Worm (Caenorhabditis elegans) whole organism, L2 larva: Measurements from ENCODE around the gene tag-123.

Experiments
- C34F6.9 ChIP-seq: fragments of 150-350 bp; optimal IDR thresholded peaks from 2 replicates; lab custom pipeline; 2014; ENCODE audit warnings: missing biosample characterization, missing genetic modification characterization
- Y55F3AM.14 ChIP-seq: fragments of 200-800 bp; sonication (Bioruptor generic); optimal IDR thresholded peaks from 2 replicates; lab custom pipeline; 2018; ENCODE audit warnings: mild to moderate bottlenecking, missing genetic modification characterization, missing compliant biosample characterization
- alr-1 ChIP-seq: fragments of 150-350 bp; optimal IDR thresholded peaks from 2 replicates; lab custom pipeline; 2014; ENCODE audit warnings: missing biosample characterization, missing genetic modification characterization
- aly-2 ChIP-seq: fragments of 150-350 bp; optimal IDR thresholded peaks from 2 replicates; lab custom pipeline; 2014; ENCODE audit warnings: missing biosample characterization, missing genetic modification characterization
- ama-1 ChIP-seq: fragments of 150-350 bp; optimal IDR thresholded peaks from 2 replicates; lab custom pipeline; 2018; ENCODE audit warnings: inconsistent platforms
- blmp-1 ChIP-seq: sonication (generic microtip); optimal IDR thresholded peaks from 2 replicates; lab custom pipeline; 2017; ENCODE audit warnings: missing genetic modification characterization, mild to moderate bottlenecking, missing compliant biosample characterization, antibody characterized with exemption, moderate library complexity; ENCODE audit not compliant: insufficient read depth
- ceh-16 ChIP-seq: fragments of 150-350 bp; optimal IDR thresholded peaks from 2 replicates; lab custom pipeline; 2014; ENCODE audit warnings: missing biosample characterization, missing genetic modification characterization
- ceh-82 ChIP-seq: fragments of 150-350 bp; optimal IDR thresholded peaks from 2 replicates; lab custom pipeline; 2014; ENCODE audit warnings: missing biosample characterization, missing genetic modification characterization
- crh-2 ChIP-seq: sonication (generic microtip); optimal IDR thresholded peaks from 2 replicates; lab custom pipeline; 2017; ENCODE audit warnings: missing biosample characterization, missing genetic modification characterization
- dmd-4 ChIP-seq: sonication (generic microtip); optimal IDR thresholded peaks from 2 replicates; lab custom pipeline; 2017; ENCODE audit warnings: missing biosample characterization, missing genetic modification characterization
- egl-27 ChIP-seq: sonication (generic microtip); optimal IDR thresholded peaks from 3 replicates; lab custom pipeline; 2017; ENCODE audit warnings: missing biosample characterization, missing genetic modification reagents, missing genetic modification characterization
- elt-1 ChIP-seq: fragments of 150-350 bp; optimal IDR thresholded peaks from 2 replicates; lab custom pipeline; 2014; ENCODE audit warnings: missing biosample characterization, missing genetic modification characterization
- elt-3 ChIP-seq: sonication (generic microtip); optimal IDR thresholded peaks from 2 replicates; lab custom pipeline; 2017; ENCODE audit warnings: missing biosample characterization, missing genetic modification characterization
- fos-1 ChIP-seq: fragments of 150-350 bp; optimal IDR thresholded peaks from 2 replicates; lab custom pipeline; 2014; ENCODE audit warnings: missing biosample characterization, missing genetic modification characterization
- lin-13 ChIP-seq: fragments of 150-350 bp; optimal IDR thresholded peaks from 2 replicates; lab custom pipeline; 2014; ENCODE audit warnings: missing biosample characterization, missing genetic modification reagents, missing genetic modification characterization
- lsy-2 ChIP-seq, 2 experiments: fragments of 150-350 bp in 1 of 2; sonication (generic microtip) in 1 of 2; optimal IDR thresholded peaks; 2 replicates each; lab custom pipeline; 2014 to 2017; ENCODE audit warnings: missing biosample characterization in 2 of 2, missing genetic modification characterization in 2 of 2
- mab-5 ChIP-seq: fragments of 150-350 bp; optimal IDR thresholded peaks from 2 replicates; lab custom pipeline; 2014; ENCODE audit warnings: missing biosample characterization, missing genetic modification characterization
- mbf-1 ChIP-seq: sonication (generic microtip); optimal IDR thresholded peaks from 2 replicates; lab custom pipeline; 2017; ENCODE audit warnings: missing biosample characterization, missing genetic modification characterization
- mdl-1 ChIP-seq, 2 experiments: fragments of 150-350 bp in 1 of 2; sonication (generic microtip) in 1 of 2; optimal IDR thresholded peaks; 2 replicates each; lab custom pipeline; 2017; ENCODE audit warnings: missing biosample characterization in 2 of 2, missing genetic modification characterization in 2 of 2
- nhr-10 ChIP-seq: sonication (generic microtip); optimal IDR thresholded peaks from 2 replicates; lab custom pipeline; 2017; ENCODE audit warnings: missing biosample characterization, missing genetic modification characterization
- nhr-11 ChIP-seq: fragments of 150-350 bp; optimal IDR thresholded peaks from 2 replicates; lab custom pipeline; 2014; ENCODE audit warnings: missing biosample characterization, missing genetic modification characterization
- nhr-12 ChIP-seq: fragments of 150-350 bp; optimal IDR thresholded peaks from 2 replicates; lab custom pipeline; 2014; ENCODE audit warnings: missing biosample characterization, missing genetic modification characterization
- nhr-129 ChIP-seq: fragments of 150-350 bp; optimal IDR thresholded peaks from 2 replicates; lab custom pipeline; 2014; ENCODE audit warnings: missing biosample characterization, missing genetic modification characterization
- nhr-21 ChIP-seq: fragments of 150-350 bp; optimal IDR thresholded peaks from 2 replicates; lab custom pipeline; 2014; ENCODE audit warnings: missing biosample characterization, missing genetic modification characterization
- nhr-237 ChIP-seq: fragments of 150-350 bp; optimal IDR thresholded peaks from 2 replicates; lab custom pipeline; 2014; ENCODE audit warnings: missing biosample characterization, missing genetic modification characterization
- nhr-25 ChIP-seq: fragments of 150-350 bp; sonication (generic microtip); optimal IDR thresholded peaks from 3 replicates; lab custom pipeline; 2014; ENCODE audit warnings: missing biosample characterization, missing genetic modification characterization
- nhr-77 ChIP-seq: fragments of 150-350 bp; optimal IDR thresholded peaks from 2 replicates; lab custom pipeline; 2014; ENCODE audit warnings: missing biosample characterization, missing genetic modification characterization
- sem-4 ChIP-seq: fragments of 150-350 bp; optimal IDR thresholded peaks from 2 replicates; lab custom pipeline; 2014; ENCODE audit warnings: missing biosample characterization, missing genetic modification reagents, missing genetic modification characterization
- skn-1 ChIP-seq: sonication (generic microtip); optimal IDR thresholded peaks from 2 replicates; lab custom pipeline; 2017; ENCODE audit warnings: missing biosample characterization, missing genetic modification characterization
- sma-3 ChIP-seq: sonication (generic microtip); optimal IDR thresholded peaks from 2 replicates; lab custom pipeline; 2016; ENCODE audit warnings: missing genetic modification reagents, missing genetic modification characterization, missing compliant biosample characterization
- sma-9 ChIP-seq, 2 experiments: fragments of 150-350 bp in 1 of 2; sonication (generic microtip) in 1 of 2; optimal IDR thresholded peaks; 2 replicates each; lab custom pipeline; 2014 to 2016; ENCODE audit warnings: missing genetic modification characterization in 2 of 2, mild to moderate bottlenecking in 1 of 2, missing biosample characterization in 1 of 2, missing compliant biosample characterization in 1 of 2, missing genetic modification reagents in 1 of 2, moderate library complexity in 1 of 2
- unc-39 ChIP-seq: fragments of 150-350 bp; optimal IDR thresholded peaks from 2 replicates; lab custom pipeline; 2014; ENCODE audit warnings: missing biosample characterization, missing genetic modification characterization
- unc-62 ChIP-seq: fragments of 150-350 bp; optimal IDR thresholded peaks from 2 replicates; lab custom pipeline; 2014; ENCODE audit warnings: missing biosample characterization, missing genetic modification reagents, missing genetic modification characterization
- zag-1 ChIP-seq: fragments of 150-350 bp; optimal IDR thresholded peaks from 2 replicates; lab custom pipeline; 2014; ENCODE audit warnings: missing biosample characterization, missing genetic modification characterization
- ztf-1 ChIP-seq: fragments of 200-800 bp; sonication (Bioruptor generic); conservative IDR thresholded peaks from 2 replicates; pipeline ENCODE4 v1.3.6; 2022; ENCODE audit warnings: missing genetic modification characterization, missing compliant biosample characterization
- ztf-11 ChIP-seq: sonication (generic microtip); optimal IDR thresholded peaks from 2 replicates; lab custom pipeline; 2017; ENCODE audit warnings: missing biosample characterization, missing genetic modification characterization
- ztf-4 ChIP-seq: fragments of 150-350 bp; optimal IDR thresholded peaks from 2 replicates; lab custom pipeline; 2014; ENCODE audit warnings: missing biosample characterization, missing genetic modification characterization

The tag-123 gene

ce11 chrX:8404308-8405085 is 17.4 kb downstream of the tag-123 start (continued):
- TF ChIP-seq blmp-1 (tag; lab: Kevin White, UChicago), result peak; percentile 67
- TF ChIP-seq sma-9 (GFP tag; optimal IDR thresholded peaks at IDR 0.05; lab: Kevin White, UChicago), result peak; percentile 93
- TF ChIP-seq sma-9 (tag; optimal IDR thresholded peaks at IDR 0.05; lab: Kevin White, UChicago), result no peak
- TF ChIP-seq zag-1 (tag; lab: Kevin White, UChicago), result peak; percentile 37
- TF ChIP-seq nhr-21, result peak; percentile 89
- no peak for TF ChIP-seq elt-3 (tag; lab: Kevin White, UChicago)
- peak; percentile 92 for TF ChIP-seq crh-2 (tag; lab: Kevin White, UChicago)
- no peak for TF ChIP-seq alr-1 (tag; lab: Kevin White, UChicago)
- peak; percentile 56 for TF ChIP-seq ztf-11

ce11 chrX:8394279-8394678 is 27.6 kb downstream of the tag-123 start:
- no peak for TF ChIP-seq Y55F3AM.14 (GFP tag; lab: Kevin White, UChicago)
- no peak for TF ChIP-seq sma-3
- no peak for TF ChIP-seq ztf-1 (GFP tag; lab: Robert Waterston, UW)
- no peak for TF ChIP-seq sma-9 (GFP tag; optimal IDR thresholded peaks at IDR 0.05; lab: Kevin White, UChicago)
- no peak for TF ChIP-seq sma-9 (tag; optimal IDR thresholded peaks at IDR 0.05; lab: Kevin White, UChicago)
- no peak for TF ChIP-seq ceh-82 (tag; lab: Kevin White, UChicago)
- no peak for TF ChIP-seq crh-2 (tag; lab: Kevin White, UChicago)
- no peak for TF ChIP-seq unc-39 (tag; lab: Kevin White, UChicago)
- TF ChIP-seq fos-1, result no peak
- no peak for TF ChIP-seq skn-1 (tag; lab: Kevin White, UChicago)
- no peak for TF ChIP-seq zag-1 (tag; lab: Kevin White, UChicago)
- TF ChIP-seq, all 48 proteins: peak for 0

- TF ChIP-seq fos-1 (peak; percentile 87), skn-1 (tag; lab: Kevin White, UChicago) (no peak), nhr-21 (no peak), ama-1 (lab: Kevin White, UChicago) (no peak), crh-2 (tag; lab: Kevin White, UChicago) (peak; percentile 20), nhr-25 (no peak), lsy-2 (tag; optimal IDR thresholded peaks at IDR 0.05; lab: Kevin White, UChicago) (no peak), ztf-1 (GFP tag; lab: Robert Waterston, UW) (no peak)
- TF ChIP-seq, all 48 proteins: peak for 2
Observed at ce11 chrX:8392539-8392996, 29.3 kb downstream of the tag-123 start, which contains the start of gene wrk-1. Gene wrk-1, minus strand, starts transcription at chrX:8392589.

ce11 chrX:8391505-8391904 is 30.4 kb downstream of the tag-123 start:
- TF ChIP-seq sem-4 (no peak), nhr-25 (no peak), elt-1 (tag; lab: Kevin White, UChicago) (no peak), lin-13 (no peak), nhr-10 (no peak), ceh-82 (tag; lab: Kevin White, UChicago) (no peak), mab-5 (tag; lab: Kevin White, UChicago) (no peak), aly-2 (no peak)

- no peak for TF ChIP-seq lin-13
- no peak for TF ChIP-seq mdl-1 (tag; optimal IDR thresholded peaks at IDR 0.05; lab: Kevin White, UChicago)
- TF ChIP-seq unc-62 (GFP tag; lab: Kevin White, UChicago), result no peak
- no peak for TF ChIP-seq egl-27 (tag; lab: Kevin White, UChicago)
- no peak for TF ChIP-seq sem-4
- TF ChIP-seq, all 48 proteins: peak for 0
Observed at ce11 chrX:8390508-8390907, 31.3 kb downstream of the tag-123 start.

- no peak for TF ChIP-seq alr-1 (tag; lab: Kevin White, UChicago)
- TF ChIP-seq nhr-77 (tag; lab: Kevin White, UChicago), result no peak
- TF ChIP-seq ztf-1 (GFP tag; lab: Robert Waterston, UW), result no peak
- TF ChIP-seq C34F6.9 (tag; lab: Kevin White, UChicago), result peak; percentile 12
- no peak for TF ChIP-seq ztf-4 (tag; lab: Kevin White, UChicago)
- no peak for TF ChIP-seq nhr-10
- no peak for TF ChIP-seq nhr-11 (tag; lab: Kevin White, UChicago)
- TF ChIP-seq nhr-237 (tag; lab: Kevin White, UChicago), result no peak
- no peak for TF ChIP-seq nhr-25
- TF ChIP-seq elt-3 (tag; lab: Kevin White, UChicago), result no peak
- peak; percentile 53 for TF ChIP-seq sma-9 (GFP tag; optimal IDR thresholded peaks at IDR 0.05; lab: Kevin White, UChicago)
- TF ChIP-seq sma-9 (tag; optimal IDR thresholded peaks at IDR 0.05; lab: Kevin White, UChicago), result no peak
- TF ChIP-seq ceh-82 (tag; lab: Kevin White, UChicago), result no peak
- no peak for TF ChIP-seq aly-2
- no peak for TF ChIP-seq mbf-1 (tag; lab: Kevin White, UChicago)
- no peak for TF ChIP-seq skn-1 (tag; lab: Kevin White, UChicago)
- TF ChIP-seq ceh-16 (tag; lab: Kevin White, UChicago), result no peak
- peak; percentile 4 for TF ChIP-seq Y55F3AM.14 (GFP tag; lab: Kevin White, UChicago)
- TF ChIP-seq lin-13, result peak; percentile 36
- TF ChIP-seq fos-1, result peak; percentile 44
- TF ChIP-seq dmd-4, result no peak
- TF ChIP-seq nhr-12 (tag; lab: Kevin White, UChicago), result no peak
- no peak for TF ChIP-seq mdl-1 (tag; optimal IDR thresholded peaks at IDR 0.05; lab: Kevin White, UChicago)
- TF ChIP-seq unc-62 (GFP tag; lab: Kevin White, UChicago), result no peak
- peak; percentile 69 for TF ChIP-seq nhr-129 (tag; lab: Kevin White, UChicago)
Observed at ce11 chrX:8386068-8386851, 35.6 kb downstream of the tag-123 start.
